Fruit fly (Drosophila melanogaster) whole organism, adult: Measurements from ENCODE around the gene hoe1.

Experiments
- CG7045 ChIP-seq: fragments of 200-800 bp; sonication (Bioruptor generic); optimal IDR thresholded peaks from 2 replicates; lab custom pipeline; 2017; ENCODE audit warnings: missing biosample characterization, mild to moderate bottlenecking, missing genetic modification characterization
- Clk ChIP-seq: fragments of 200-800 bp; sonication (Bioruptor generic); optimal IDR thresholded peaks from 2 replicates; lab custom pipeline; 2017; ENCODE audit warnings: missing biosample characterization, missing genetic modification characterization
- cic ChIP-seq: fragments of 200-800 bp; sonication (Bioruptor generic); optimal IDR thresholded peaks from 2 replicates; lab custom pipeline; 2017; ENCODE audit warnings: missing biosample characterization, mild to moderate bottlenecking, missing genetic modification characterization, moderate library complexity
- tj ChIP-seq: fragments of 200-800 bp; sonication (Bioruptor generic); optimal IDR thresholded peaks from 3 replicates; lab custom pipeline; 2017; ENCODE audit warnings: missing biosample characterization, mild to moderate bottlenecking, missing genetic modification characterization, moderate library complexity

DNA sequence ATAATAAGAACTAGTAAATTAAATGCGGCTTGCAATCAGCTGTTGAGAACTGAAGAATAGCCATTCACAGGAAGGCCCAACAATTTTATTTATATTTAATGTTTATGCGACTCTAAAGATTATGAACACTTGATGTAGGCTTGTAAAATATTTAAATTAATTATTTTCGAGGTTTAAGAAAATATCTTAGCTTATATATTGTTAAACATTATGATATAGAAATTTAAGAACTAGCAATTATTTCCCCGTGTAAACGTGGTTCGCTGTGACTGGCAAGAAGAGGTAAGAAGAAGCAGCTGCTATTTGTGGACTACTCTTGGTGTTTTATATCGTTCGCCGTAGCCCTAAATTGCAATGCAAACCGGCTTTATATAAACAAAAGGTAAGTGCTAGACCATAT, 13.1 kb upstream of the hoe1 start, which contains the start of the genes mRpL24 and betaggt-I:
- TF ChIP-seq tj (GFP tag; lab: Kevin White, UChicago), result peak; percentile 85
- TF ChIP-seq CG7045, result peak; percentile 98
- TF ChIP-seq cic (GFP tag; lab: Kevin White, UChicago), result peak; percentile 72
- peak; percentile 89 for TF ChIP-seq Clk (GFP tag; lab: Kevin White, UChicago)
